Worm (Caenorhabditis elegans) whole organism, L3 larva: ENCODE measurements around the gene dyf-6.

Source experiments
- R02D3.7 ChIP-seq: fragments of 150-350 bp; optimal IDR thresholded peaks from 2 replicates; lab custom pipeline; 2014; ENCODE audit warnings: missing biosample characterization, missing genetic modification characterization
- ZK546.5 ChIP-seq: sonication (generic microtip); optimal IDR thresholded peaks from 2 replicates; lab custom pipeline; 2017; ENCODE audit warnings: missing biosample characterization, missing genetic modification characterization
- aly-2 ChIP-seq: fragments of 150-350 bp; optimal IDR thresholded peaks from 2 replicates; lab custom pipeline; 2014; ENCODE audit warnings: missing biosample characterization, missing genetic modification characterization
- ama-1 ChIP-seq: fragments of 150-350 bp; optimal IDR thresholded peaks from 2 replicates; lab custom pipeline; 2018
- ceh-16 ChIP-seq: sonication (generic microtip); optimal IDR thresholded peaks from 2 replicates; lab custom pipeline; 2017; ENCODE audit warnings: missing biosample characterization, missing genetic modification characterization
- ceh-28 ChIP-seq: fragments of 150-350 bp; optimal IDR thresholded peaks from 2 replicates; lab custom pipeline; 2014; ENCODE audit warnings: missing biosample characterization, missing genetic modification reagents, missing genetic modification characterization
- ceh-82 ChIP-seq: fragments of 150-350 bp; optimal IDR thresholded peaks from 2 replicates; lab custom pipeline; 2014; ENCODE audit warnings: missing biosample characterization, missing genetic modification characterization
- ceh-9 ChIP-seq: sonication (generic microtip); optimal IDR thresholded peaks from 2 replicates; lab custom pipeline; 2018; ENCODE audit warnings: missing biosample characterization, missing genetic modification characterization
- daf-12 ChIP-seq: fragments of 150-350 bp; optimal IDR thresholded peaks from 2 replicates; lab custom pipeline; 2014; ENCODE audit warnings: missing biosample characterization, missing genetic modification reagents, missing genetic modification characterization
- egl-5 ChIP-seq: fragments of 150-350 bp; optimal IDR thresholded peaks from 2 replicates; lab custom pipeline; 2017; ENCODE audit warnings: missing biosample characterization, missing genetic modification reagents, missing genetic modification characterization, inconsistent platforms
- elt-2 ChIP-seq: sonication (generic microtip); optimal IDR thresholded peaks from 2 replicates; lab custom pipeline; 2016; ENCODE audit warnings: missing genetic modification reagents, mild to moderate bottlenecking, missing genetic modification characterization, missing compliant biosample characterization
- eor-1 ChIP-seq, 2 experiments: fragments of 150-350 bp; optimal IDR thresholded peaks; 2 replicates each; lab custom pipeline; 2014 to 2018; ENCODE audit warnings: missing biosample characterization in 2 of 2, missing genetic modification characterization in 2 of 2
- fkh-10 ChIP-seq: sonication (generic microtip); optimal IDR thresholded peaks from 2 replicates; lab custom pipeline; 2017; ENCODE audit warnings: missing biosample characterization, missing genetic modification reagents, missing genetic modification characterization
- fkh-2 ChIP-seq: fragments of 150-350 bp; optimal IDR thresholded peaks from 2 replicates; lab custom pipeline; 2014; ENCODE audit warnings: missing biosample characterization, missing genetic modification reagents, missing genetic modification characterization
- fos-1 ChIP-seq: fragments of 150-350 bp; optimal IDR thresholded peaks from 2 replicates; lab custom pipeline; 2014; ENCODE audit warnings: missing biosample characterization, missing genetic modification characterization
- hmg-11 ChIP-seq: sonication (generic microtip); optimal IDR thresholded peaks from 2 replicates; lab custom pipeline; 2016; ENCODE audit warnings: missing genetic modification characterization, missing compliant biosample characterization
- jun-1 ChIP-seq: fragments of 150-350 bp; optimal IDR thresholded peaks from 2 replicates; lab custom pipeline; 2014; ENCODE audit warnings: missing biosample characterization, missing genetic modification reagents, missing genetic modification characterization
- lin-15B ChIP-seq: fragments of 150-350 bp; optimal IDR thresholded peaks from 2 replicates; lab custom pipeline; 2014; ENCODE audit warnings: missing biosample characterization, missing genetic modification characterization
- lsy-12 ChIP-seq: sonication (generic microtip); optimal IDR thresholded peaks from 2 replicates; lab custom pipeline; 2016; ENCODE audit warnings: mild to moderate bottlenecking, missing genetic modification characterization, missing compliant biosample characterization
- mdl-1 ChIP-seq: fragments of 150-350 bp; optimal IDR thresholded peaks from 2 replicates; lab custom pipeline; 2014; ENCODE audit warnings: missing biosample characterization, missing genetic modification characterization
- mml-1 ChIP-seq: fragments of 150-350 bp; sonication (generic microtip); optimal IDR thresholded peaks from 3 replicates; lab custom pipeline; 2014; ENCODE audit warnings: missing biosample characterization, missing genetic modification characterization
- nfya-1 ChIP-seq: sonication (generic microtip); optimal IDR thresholded peaks from 2 replicates; lab custom pipeline; 2017; ENCODE audit warnings: missing genetic modification characterization, mild to moderate bottlenecking, missing compliant biosample characterization, antibody characterized with exemption, moderate library complexity; ENCODE audit not compliant: insufficient read depth
- nhr-11 ChIP-seq: fragments of 150-350 bp; optimal IDR thresholded peaks from 2 replicates; lab custom pipeline; 2014; ENCODE audit warnings: missing biosample characterization, missing genetic modification characterization
- nhr-23 ChIP-seq: fragments of 150-350 bp; optimal IDR thresholded peaks from 2 replicates; lab custom pipeline; 2014; ENCODE audit warnings: missing biosample characterization, missing genetic modification reagents, missing genetic modification characterization
- nhr-237 ChIP-seq: fragments of 150-350 bp; optimal IDR thresholded peaks from 2 replicates; lab custom pipeline; 2014; ENCODE audit warnings: missing biosample characterization, missing genetic modification characterization
- nhr-25 ChIP-seq: sonication (generic microtip); optimal IDR thresholded peaks from 2 replicates; lab custom pipeline; 2017; ENCODE audit warnings: missing biosample characterization, missing genetic modification characterization
- nhr-28 ChIP-seq: fragments of 150-350 bp; optimal IDR thresholded peaks from 2 replicates; lab custom pipeline; 2014; ENCODE audit warnings: missing biosample characterization, missing genetic modification characterization
- nhr-43 ChIP-seq: sonication (generic microtip); optimal IDR thresholded peaks from 2 replicates; lab custom pipeline; 2016; ENCODE audit warnings: mild to moderate bottlenecking, missing genetic modification characterization, missing compliant biosample characterization; ENCODE audit not compliant: poor library complexity, severe bottlenecking
- nhr-67 ChIP-seq: fragments of 150-350 bp; optimal IDR thresholded peaks from 2 replicates; lab custom pipeline; 2014; ENCODE audit warnings: missing biosample characterization, missing genetic modification characterization
- nhr-76 ChIP-seq: fragments of 150-350 bp; sonication (generic microtip); optimal IDR thresholded peaks from 5 replicates; lab custom pipeline; 2014; ENCODE audit warnings: missing biosample characterization, missing genetic modification characterization
- pha-4 ChIP-seq: fragments of 150-350 bp; optimal IDR thresholded peaks from 2 replicates; lab custom pipeline; 2014; ENCODE audit warnings: missing biosample characterization, missing genetic modification reagents, missing genetic modification characterization
- pqm-1 ChIP-seq: fragments of 150-350 bp; optimal IDR thresholded peaks from 2 replicates; lab custom pipeline; 2017; ENCODE audit warnings: missing biosample characterization, missing genetic modification characterization, inconsistent platforms
- sea-2 ChIP-seq: fragments of 150-350 bp; sonication (generic microtip); optimal IDR thresholded peaks from 4 replicates; lab custom pipeline; 2014; ENCODE audit warnings: missing biosample characterization, missing genetic modification reagents, missing genetic modification characterization
- skn-1 ChIP-seq: fragments of 150-350 bp; optimal IDR thresholded peaks from 2 replicates; lab custom pipeline; 2014; ENCODE audit warnings: missing biosample characterization, missing genetic modification characterization
- snpc-4 ChIP-seq: fragments of 150-350 bp; optimal IDR thresholded peaks from 2 replicates; lab custom pipeline; 2014; ENCODE audit warnings: missing biosample characterization, missing genetic modification characterization
- tbx-2 ChIP-seq: sonication (generic microtip); optimal IDR thresholded peaks from 2 replicates; lab custom pipeline; 2016; ENCODE audit warnings: mild to moderate bottlenecking, missing genetic modification characterization, missing compliant biosample characterization
- unc-39 ChIP-seq: sonication (generic microtip); optimal IDR thresholded peaks from 4 replicates; lab custom pipeline; 2017; ENCODE audit warnings: missing biosample characterization, missing genetic modification characterization
- unc-62 ChIP-seq: fragments of 150-350 bp; sonication (generic microtip); optimal IDR thresholded peaks from 4 replicates; lab custom pipeline; 2014; ENCODE audit warnings: missing biosample characterization, missing genetic modification reagents, missing genetic modification characterization
- zag-1 ChIP-seq: fragments of 150-350 bp; optimal IDR thresholded peaks from 2 replicates; lab custom pipeline; 2014; ENCODE audit warnings: missing biosample characterization, missing genetic modification characterization
- ztf-11 ChIP-seq: fragments of 150-350 bp; optimal IDR thresholded peaks from 2 replicates; lab custom pipeline; 2014; ENCODE audit warnings: missing biosample characterization, missing genetic modification characterization

The dyf-6 gene

ce11 chrX:10428109-10428508, 41.8 kb upstream of the dyf-6 start:
- TF ChIP-seq daf-12 (tag; lab: Kevin White, UChicago) (no peak), nfya-1 (no peak), mdl-1 (no peak), sea-2 (GFP tag; lab: Kevin White, UChicago) (no peak), unc-62 (GFP tag; lab: Kevin White, UChicago) (no peak), fkh-2 (tag; lab: Kevin White, UChicago) (no peak), unc-39 (no peak), nhr-237 (tag; lab: Kevin White, UChicago) (no peak), jun-1 (tag; lab: Kevin White, UChicago) (no peak), fkh-10 (no peak), aly-2 (no peak), pha-4 (tag; lab: Kevin White, UChicago) (no peak), elt-2 (tag; lab: Kevin White, UChicago) (no peak), nhr-23 (tag; lab: Kevin White, UChicago) (no peak), ama-1 (lab: Kevin White, UChicago) (no peak)
- TF ChIP-seq, all 47 proteins: peak for 0

ce11 chrX:10424744-10425143, 38.4 kb upstream of the dyf-6 start:
- TF ChIP-seq eor-1 (tag; optimal IDR thresholded peaks at IDR 0.05; lab: Kevin White, UChicago) (no peak), zag-1 (no peak), fos-1 (tag; lab: Kevin White, UChicago) (no peak), jun-1 (tag; lab: Kevin White, UChicago) (no peak), mml-1 (tag; lab: Kevin White, UChicago) (no peak), unc-39 (no peak), nhr-23 (tag; lab: Kevin White, UChicago) (no peak), ceh-82 (tag; lab: Kevin White, UChicago) (no peak)

ce11 chrX:10422714-10423113, 36.4 kb upstream of the dyf-6 start:
- TF ChIP-seq snpc-4 = no peak
- no peak for TF ChIP-seq ceh-9 (tag; lab: Kevin White, UChicago)
- no peak for TF ChIP-seq fkh-2 (tag; lab: Kevin White, UChicago)
- TF ChIP-seq ceh-16 (tag; lab: Kevin White, UChicago) = no peak
- no peak for TF ChIP-seq ceh-28
- TF ChIP-seq lsy-12 (tag; lab: Kevin White, UChicago) = no peak
- TF ChIP-seq nhr-23 (tag; lab: Kevin White, UChicago) = no peak
- no peak for TF ChIP-seq ama-1 (lab: Kevin White, UChicago)
- no peak for TF ChIP-seq ZK546.5
- no peak for TF ChIP-seq daf-12 (tag; lab: Kevin White, UChicago)
- no peak for TF ChIP-seq ceh-82 (tag; lab: Kevin White, UChicago)
- no peak for TF ChIP-seq nhr-11

- TF ChIP-seq nhr-76 = no peak
- peak; percentile 6 for TF ChIP-seq pqm-1 (tag; lab: Kevin White, UChicago)
- no peak for TF ChIP-seq ceh-9 (tag; lab: Kevin White, UChicago)
- peak; percentile 76 for TF ChIP-seq snpc-4
- TF ChIP-seq nhr-25 = peak; percentile 89
- peak; percentile 47 for TF ChIP-seq elt-2 (tag; lab: Kevin White, UChicago)
- TF ChIP-seq eor-1 (tag; optimal IDR thresholded peaks at IDR 0.05; lab: Kevin White, UChicago) = no peak
- no peak for TF ChIP-seq nhr-28 (tag; lab: Kevin White, UChicago)
- peak; percentile 85 for TF ChIP-seq nhr-23 (tag; lab: Kevin White, UChicago)
- peak; percentile 78 for TF ChIP-seq pha-4 (tag; lab: Kevin White, UChicago)
- TF ChIP-seq ztf-11 (tag; lab: Kevin White, UChicago) = no peak
- TF ChIP-seq skn-1 (tag; lab: Kevin White, UChicago) = peak; percentile 35
- TF ChIP-seq lin-15B (tag; lab: Kevin White, UChicago) = peak; percentile 44
- peak; percentile 29 for TF ChIP-seq jun-1 (tag; lab: Kevin White, UChicago)
- TF ChIP-seq nhr-43 (tag; lab: Kevin White, UChicago) = no peak
- no peak for TF ChIP-seq daf-12 (tag; lab: Kevin White, UChicago)
- TF ChIP-seq sea-2 (GFP tag; lab: Kevin White, UChicago) = peak; percentile 43
- TF ChIP-seq nfya-1 = peak; percentile 80
- TF ChIP-seq tbx-2 (tag; lab: Kevin White, UChicago) = no peak
- TF ChIP-seq R02D3.7 (tag; lab: Kevin White, UChicago) = peak; percentile 13
- peak; percentile 72 for TF ChIP-seq hmg-11 (tag; lab: Kevin White, UChicago)
- peak; percentile 57 for TF ChIP-seq egl-5 (tag; lab: Kevin White, UChicago)
- TF ChIP-seq nhr-67 (tag; lab: Kevin White, UChicago) = no peak
These were observed 33.4 kb upstream of the dyf-6 start, which contains the start of gene cdk-11.2 for ce11 chrX:10419743-10420142. Gene cdk-11.2, minus strand, starts transcription at chrX:10419765.
